Worm (Caenorhabditis elegans): Measurements from ENCODE around the gene nhr-239.

nhr-239 gene

DNA sequence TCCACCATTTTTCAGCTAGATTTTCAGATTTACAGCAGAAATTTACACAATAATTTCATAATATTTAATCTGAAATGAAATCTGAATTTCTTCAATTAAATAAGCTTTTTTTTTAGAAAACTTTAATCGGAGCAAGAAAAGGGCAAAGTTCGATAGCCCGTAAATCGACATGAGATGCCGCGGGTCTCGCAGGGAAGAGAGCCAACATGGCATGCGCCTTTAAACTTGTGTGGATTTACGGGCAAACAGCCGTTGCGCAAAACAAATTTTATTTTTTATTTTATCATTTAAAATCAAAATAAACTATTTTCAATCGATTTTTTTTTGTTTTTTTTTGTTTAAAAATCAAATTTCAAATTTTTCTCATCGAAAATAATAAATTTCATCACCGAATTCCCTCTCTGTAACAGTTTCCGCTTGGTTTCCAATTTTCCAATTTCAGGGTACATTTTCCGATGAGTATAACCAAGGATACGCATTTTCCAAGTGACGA, 32.8 kb upstream of the nhr-239 start, which contains the start of the genes Y54F10AM.15, rbc-2 and ndua-8 (continued):
- TF ChIP-seq nhr-84 (tag; optimal IDR thresholded peaks at IDR 0.05) (no peak), alr-1 (tag; optimal IDR thresholded peaks at IDR 0.05; ENCODE audit: borderline replicate concordance) (no peak), C16A3.4 (tag; optimal IDR thresholded peaks at IDR 0.05) (peak; percentile 95), sox-4 (tag; optimal IDR thresholded peaks at IDR 0.05) (peak; percentile 80), nhr-12 (tag; optimal IDR thresholded peaks at IDR 0.05) (no peak), unc-98 (GFP tag; IDR thresholded peaks at IDR 0.05) (no peak), snu-23 (GFP tag; optimal IDR thresholded peaks at IDR 0.05) (peak; percentile 96), mep-1 (tag; optimal IDR thresholded peaks at IDR 0.05) (peak; percentile 98), ceh-8 (GFP tag; optimal IDR thresholded peaks at IDR 0.05) (peak; percentile 52), elt-3 (tag; optimal IDR thresholded peaks at IDR 0.05) (peak in 4 of 6 experiments; percentile 38 to 86 (median 67)), hlh-17 (GFP tag; optimal IDR thresholded peaks at IDR 0.05; ENCODE audit: borderline replicate concordance) (no peak), nhr-76 (tag; optimal IDR thresholded peaks at IDR 0.05) (no peak), lin-35 (GFP tag; optimal IDR thresholded peaks at IDR 0.05) (peak; percentile 92), hpl-2 (GFP tag; optimal IDR thresholded peaks at IDR 0.05) (peak; percentile 79), unc-62 (GFP tag; optimal IDR thresholded peaks at IDR 0.05) (no peak), fkh-4 (tag; optimal IDR thresholded peaks at IDR 0.05; ENCODE audit: borderline replicate concordance) (peak; percentile 49), pag-3 (tag; optimal IDR thresholded peaks at IDR 0.05; ENCODE audit: borderline replicate concordance, insufficient read depth) (no peak), irx-1 (tag; optimal IDR thresholded peaks at IDR 0.05) (peak; percentile 87), lin-39 (tag; optimal IDR thresholded peaks at IDR 0.05) (peak; percentile 93), egl-27 (tag; optimal IDR thresholded peaks at IDR 0.05) (peak in 1 of 2 experiments; percentile 74), aly-2 (tag; optimal IDR thresholded peaks at IDR 0.05) (peak; percentile 70), elt-2 (tag; optimal IDR thresholded peaks at IDR 0.05) (peak; percentile 63), nhr-28 (tag; optimal IDR thresholded peaks at IDR 0.05) (no peak), nhr-237 (tag; optimal IDR thresholded peaks at IDR 0.05) (peak; percentile 72), nhr-47 (tag; optimal IDR thresholded peaks at IDR 0.05) (peak; percentile 97), skn-1 (tag; optimal IDR thresholded peaks at IDR 0.05) (peak; percentile 94), tlp-1 (tag; optimal IDR thresholded peaks at IDR 0.05) (no peak), ceh-63 (GFP tag; optimal IDR thresholded peaks at IDR 0.05) (no peak), ets-5 (GFP tag; IDR thresholded peaks at IDR 0.05) (no peak), jun-1 (tag; optimal IDR thresholded peaks at IDR 0.05) (peak; percentile 85), tbx-2 (tag; optimal IDR thresholded peaks at IDR 0.05) (peak; percentile 93), zag-1 (tag; optimal IDR thresholded peaks at IDR 0.05) (peak; percentile 51), lir-3 (tag; optimal IDR thresholded peaks at IDR 0.05; ENCODE audit: poor library complexity) (no peak), ztf-4 (tag; optimal IDR thresholded peaks at IDR 0.05) (peak; percentile 88), ceh-88 (GFP tag; IDR thresholded peaks at IDR 0.05) (peak; percentile 77), isw-1 (GFP tag; IDR thresholded peaks at IDR 0.05) (peak; percentile 97), F16B12.6 (tag; optimal IDR thresholded peaks at IDR 0.05) (peak; percentile 72), C04F5.9 (tag; optimal IDR thresholded peaks at IDR 0.05) (peak; percentile 88), ceh-82 (tag; optimal IDR thresholded peaks at IDR 0.05) (peak; percentile 97 to 98 (median 98)), snpc-4 (tag; optimal IDR thresholded peaks at IDR 0.05) (peak; percentile 72), ztf-11 (tag; optimal IDR thresholded peaks at IDR 0.05) (peak in 1 of 2 experiments; percentile 65), ces-1 (GFP tag; optimal IDR thresholded peaks at IDR 0.05) (no peak), swsn-7 (tag; optimal IDR thresholded peaks at IDR 0.05) (peak; percentile 92), vab-15 (tag; optimal IDR thresholded peaks at IDR 0.05) (peak; percentile 36), nhr-11 (tag; optimal IDR thresholded peaks at IDR 0.05) (peak; percentile 88), egl-13 (tag; optimal IDR thresholded peaks at IDR 0.05) (peak; percentile 72), mab-9 (GFP tag; IDR thresholded peaks at IDR 0.05) (peak; percentile 74)

All from whole organism, L1 larva.